Worm (Caenorhabditis elegans) whole organism, midembryonic: Measurements from ENCODE around the gene hrg-10.

Experiments used
- cog-1 ChIP-seq: sonication (generic microtip); optimal IDR thresholded peaks from 2 replicates; lab custom pipeline; 2016; ENCODE audit warnings: missing genetic modification characterization, missing compliant biosample characterization
- klf-2 ChIP-seq: fragments of 200-800 bp; sonication (Bioruptor generic); conservative IDR thresholded peaks from 2 replicates; pipeline ENCODE4 v1.3.6; 2022; ENCODE audit warnings: missing genetic modification reagents, missing genetic modification characterization, missing compliant biosample characterization
- ref-1 ChIP-seq: fragments of 200-800 bp; sonication (Bioruptor generic); conservative IDR thresholded peaks from 2 replicates; pipeline ENCODE4 v1.3.6; 2022; ENCODE audit warnings: missing genetic modification reagents, missing genetic modification characterization, missing compliant biosample characterization
- tab-1 ChIP-seq: fragments of 200-800 bp; sonication (Bioruptor generic); IDR thresholded peaks from 2 replicates; pipeline ENCODE4 v1.3.6; 2022; ENCODE audit warnings: missing genetic modification characterization, missing compliant biosample characterization
- ztf-23 ChIP-seq: fragments of 200-800 bp; sonication (Bioruptor generic); IDR thresholded peaks from 2 replicates; pipeline ENCODE4 v1.3.6; 2022; ENCODE audit warnings: missing genetic modification reagents, missing genetic modification characterization, missing compliant biosample characterization
- ztf-29 ChIP-seq: fragments of 200-800 bp; sonication (Bioruptor generic); IDR thresholded peaks from 2 replicates; pipeline ENCODE4 v1.3.6; 2022; ENCODE audit warnings: missing genetic modification reagents, missing genetic modification characterization, missing compliant biosample characterization

- no peak for TF ChIP-seq ztf-29 (GFP tag; lab: Robert Waterston, UW)
- no peak for TF ChIP-seq tab-1 (GFP tag; lab: Robert Waterston, UW)
- no peak for TF ChIP-seq ztf-23
- no peak for TF ChIP-seq ref-1 (GFP tag; lab: Robert Waterston, UW)
- TF ChIP-seq cog-1 (tag; lab: Kevin White, UChicago), result no peak
- TF ChIP-seq klf-2, result no peak
Observed at ce11 chrV:18993535-18993990, 36.4 kb upstream of the hrg-10 start, which contains the start of gene gtf-2F2.
